Worm (Caenorhabditis elegans) whole organism, early embryonic: ENCODE results near the gene clec-214.

Experiments used
- ama-1 ChIP-seq: fragments of 150-350 bp; optimal IDR thresholded peaks from 2 replicates; lab custom pipeline; 2014
- hmg-4 ChIP-seq: fragments of 200-800 bp; sonication (Bioruptor generic); optimal IDR thresholded peaks from 2 replicates; lab custom pipeline; 2018; ENCODE audit warnings: mild to moderate bottlenecking, missing genetic modification characterization, missing compliant biosample characterization
- tbx-11 ChIP-seq: fragments of 200-800 bp; sonication (Bioruptor generic); IDR thresholded peaks from 2 replicates; pipeline ENCODE4 v1.3.6; 2022; ENCODE audit warnings: missing genetic modification characterization, missing compliant biosample characterization

- no peak for TF ChIP-seq ama-1
- TF ChIP-seq hmg-4, result no peak
- no peak for TF ChIP-seq tbx-11
These were observed 43.4 kb downstream of the clec-214 start, which contains the start of gene srh-200 for ce11 chrV:7653567-7653966.
